Worm (Caenorhabditis elegans) whole organism, L2 larva: ENCODE measurements around the gene srsx-18.

Experiments
- C34F6.9 ChIP-seq: fragments of 150-350 bp; optimal IDR thresholded peaks from 2 replicates; lab custom pipeline; 2014; ENCODE audit warnings: missing biosample characterization, missing genetic modification characterization
- F13H6.1 ChIP-seq: sonication (generic microtip); optimal IDR thresholded peaks from 2 replicates; lab custom pipeline; 2016; ENCODE audit warnings: missing genetic modification characterization, missing compliant biosample characterization
- Y55F3AM.14 ChIP-seq: fragments of 200-800 bp; sonication (Bioruptor generic); optimal IDR thresholded peaks from 2 replicates; lab custom pipeline; 2018; ENCODE audit warnings: mild to moderate bottlenecking, missing genetic modification characterization, missing compliant biosample characterization
- alr-1 ChIP-seq: fragments of 150-350 bp; optimal IDR thresholded peaks from 2 replicates; lab custom pipeline; 2014; ENCODE audit warnings: missing biosample characterization, missing genetic modification characterization
- ama-1 ChIP-seq: fragments of 150-350 bp; optimal IDR thresholded peaks from 2 replicates; lab custom pipeline; 2018; ENCODE audit warnings: inconsistent platforms
- ceh-16 ChIP-seq: fragments of 150-350 bp; optimal IDR thresholded peaks from 2 replicates; lab custom pipeline; 2014; ENCODE audit warnings: missing biosample characterization, missing genetic modification characterization
- ceh-82 ChIP-seq: fragments of 150-350 bp; optimal IDR thresholded peaks from 2 replicates; lab custom pipeline; 2014; ENCODE audit warnings: missing biosample characterization, missing genetic modification characterization
- crh-2 ChIP-seq: sonication (generic microtip); optimal IDR thresholded peaks from 2 replicates; lab custom pipeline; 2017; ENCODE audit warnings: missing biosample characterization, missing genetic modification characterization
- egl-27 ChIP-seq: sonication (generic microtip); optimal IDR thresholded peaks from 3 replicates; lab custom pipeline; 2017; ENCODE audit warnings: missing biosample characterization, missing genetic modification reagents, missing genetic modification characterization
- elt-3 ChIP-seq: sonication (generic microtip); optimal IDR thresholded peaks from 2 replicates; lab custom pipeline; 2017; ENCODE audit warnings: missing biosample characterization, missing genetic modification characterization
- fos-1 ChIP-seq: fragments of 150-350 bp; optimal IDR thresholded peaks from 2 replicates; lab custom pipeline; 2014; ENCODE audit warnings: missing biosample characterization, missing genetic modification characterization
- lin-11 ChIP-seq: fragments of 150-350 bp; sonication (generic microtip); optimal IDR thresholded peaks from 2 replicates; lab custom pipeline; 2014; ENCODE audit warnings: missing biosample characterization, missing genetic modification characterization, inconsistent platforms, mixed read lengths
- lin-13 ChIP-seq: fragments of 150-350 bp; optimal IDR thresholded peaks from 2 replicates; lab custom pipeline; 2014; ENCODE audit warnings: missing biosample characterization, missing genetic modification reagents, missing genetic modification characterization
- lin-39 ChIP-seq: fragments of 150-350 bp; optimal IDR thresholded peaks from 2 replicates; lab custom pipeline; 2014; ENCODE audit warnings: missing biosample characterization, missing genetic modification reagents, missing genetic modification characterization
- lsy-2 ChIP-seq, 2 experiments: fragments of 150-350 bp in 1 of 2; sonication (generic microtip) in 1 of 2; optimal IDR thresholded peaks; 2 replicates each; lab custom pipeline; 2014 to 2017; ENCODE audit warnings: missing biosample characterization in 2 of 2, missing genetic modification characterization in 2 of 2
- mab-5 ChIP-seq: fragments of 150-350 bp; optimal IDR thresholded peaks from 2 replicates; lab custom pipeline; 2014; ENCODE audit warnings: missing biosample characterization, missing genetic modification characterization
- mbf-1 ChIP-seq: sonication (generic microtip); optimal IDR thresholded peaks from 2 replicates; lab custom pipeline; 2017; ENCODE audit warnings: missing biosample characterization, missing genetic modification characterization
- mdl-1 ChIP-seq, 2 experiments: fragments of 150-350 bp in 1 of 2; sonication (generic microtip) in 1 of 2; optimal IDR thresholded peaks; 2 replicates each; lab custom pipeline; 2017; ENCODE audit warnings: missing biosample characterization in 2 of 2, missing genetic modification characterization in 2 of 2
- nhr-10 ChIP-seq: sonication (generic microtip); optimal IDR thresholded peaks from 2 replicates; lab custom pipeline; 2017; ENCODE audit warnings: missing biosample characterization, missing genetic modification characterization
- nhr-11 ChIP-seq: fragments of 150-350 bp; optimal IDR thresholded peaks from 2 replicates; lab custom pipeline; 2014; ENCODE audit warnings: missing biosample characterization, missing genetic modification characterization
- nhr-12 ChIP-seq: fragments of 150-350 bp; optimal IDR thresholded peaks from 2 replicates; lab custom pipeline; 2014; ENCODE audit warnings: missing biosample characterization, missing genetic modification characterization
- nhr-129 ChIP-seq: fragments of 150-350 bp; optimal IDR thresholded peaks from 2 replicates; lab custom pipeline; 2014; ENCODE audit warnings: missing biosample characterization, missing genetic modification characterization
- nhr-21 ChIP-seq: fragments of 150-350 bp; optimal IDR thresholded peaks from 2 replicates; lab custom pipeline; 2014; ENCODE audit warnings: missing biosample characterization, missing genetic modification characterization
- nhr-23 ChIP-seq: fragments of 150-350 bp; optimal IDR thresholded peaks from 2 replicates; lab custom pipeline; 2014; ENCODE audit warnings: missing biosample characterization, missing genetic modification reagents, missing genetic modification characterization
- nhr-25 ChIP-seq: fragments of 150-350 bp; sonication (generic microtip); optimal IDR thresholded peaks from 3 replicates; lab custom pipeline; 2014; ENCODE audit warnings: missing biosample characterization, missing genetic modification characterization
- nhr-6 ChIP-seq: fragments of 150-350 bp; optimal IDR thresholded peaks from 2 replicates; lab custom pipeline; 2014; ENCODE audit warnings: missing biosample characterization, missing genetic modification characterization
- nhr-77 ChIP-seq: fragments of 150-350 bp; optimal IDR thresholded peaks from 2 replicates; lab custom pipeline; 2014; ENCODE audit warnings: missing biosample characterization, missing genetic modification characterization
- sem-4 ChIP-seq: fragments of 150-350 bp; optimal IDR thresholded peaks from 2 replicates; lab custom pipeline; 2014; ENCODE audit warnings: missing biosample characterization, missing genetic modification reagents, missing genetic modification characterization
- sma-3 ChIP-seq: sonication (generic microtip); optimal IDR thresholded peaks from 2 replicates; lab custom pipeline; 2016; ENCODE audit warnings: missing genetic modification reagents, missing genetic modification characterization, missing compliant biosample characterization
- snpc-4 ChIP-seq: fragments of 150-350 bp; optimal IDR thresholded peaks from 2 replicates; lab custom pipeline; 2014; ENCODE audit warnings: missing biosample characterization, missing genetic modification characterization
- unc-55 ChIP-seq: fragments of 150-350 bp; sonication (generic microtip); optimal IDR thresholded peaks from 3 replicates; lab custom pipeline; 2014; ENCODE audit warnings: missing biosample characterization, missing genetic modification reagents, missing genetic modification characterization
- zag-1 ChIP-seq: fragments of 150-350 bp; optimal IDR thresholded peaks from 2 replicates; lab custom pipeline; 2014; ENCODE audit warnings: missing biosample characterization, missing genetic modification characterization
- ztf-1 ChIP-seq: fragments of 200-800 bp; sonication (Bioruptor generic); conservative IDR thresholded peaks from 2 replicates; pipeline ENCODE4 v1.3.6; 2022; ENCODE audit warnings: missing genetic modification characterization, missing compliant biosample characterization
- ztf-11 ChIP-seq: sonication (generic microtip); optimal IDR thresholded peaks from 2 replicates; lab custom pipeline; 2017; ENCODE audit warnings: missing biosample characterization, missing genetic modification characterization
- ztf-4 ChIP-seq: fragments of 150-350 bp; optimal IDR thresholded peaks from 2 replicates; lab custom pipeline; 2014; ENCODE audit warnings: missing biosample characterization, missing genetic modification characterization

Gene srsx-18

ce11 chrV:5922236-5922635, at the start of gene srsx-18:
TSS of gene srsx-18 (plus strand) at chrV:5922536.
- TF ChIP-seq sem-4 (tag; lab: Kevin White, UChicago) (no peak), lin-11 (tag; lab: Kevin White, UChicago) (no peak), nhr-10 (tag; lab: Kevin White, UChicago) (no peak), elt-3 (no peak), alr-1 (tag; lab: Kevin White, UChicago) (no peak), Y55F3AM.14 (GFP tag; lab: Kevin White, UChicago) (no peak), crh-2 (tag; lab: Kevin White, UChicago) (no peak), egl-27 (tag; lab: Kevin White, UChicago) (no peak)

DNA sequence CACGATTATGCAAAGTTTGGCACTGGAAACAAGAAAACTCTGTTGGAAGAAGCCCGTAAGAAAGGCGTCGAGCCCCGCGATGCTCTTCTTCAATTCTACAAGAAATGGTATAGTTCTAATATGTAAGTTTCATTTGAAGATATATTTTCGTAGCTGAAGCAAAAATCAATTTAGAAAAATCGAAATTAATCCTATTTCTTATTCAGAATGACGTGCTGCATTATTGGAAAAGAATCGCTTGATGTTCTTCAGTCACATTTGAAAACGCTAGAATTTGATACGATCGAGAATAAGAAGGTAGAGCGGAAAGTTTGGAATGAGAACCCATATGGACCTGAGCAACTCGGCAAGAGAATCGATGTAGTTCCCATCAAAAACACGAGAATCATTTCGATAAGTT, 45.4 kb upstream of the srsx-18 start:
- TF ChIP-seq zag-1 (tag; lab: Kevin White, UChicago) = no peak
- TF ChIP-seq nhr-6 = no peak
- no peak for TF ChIP-seq nhr-77 (tag; lab: Kevin White, UChicago)
- TF ChIP-seq nhr-129 = no peak
- no peak for TF ChIP-seq F13H6.1 (tag; lab: Kevin White, UChicago)
- TF ChIP-seq snpc-4 = no peak
- no peak for TF ChIP-seq lin-39
- TF ChIP-seq nhr-12 = no peak
- no peak for TF ChIP-seq fos-1
- no peak for TF ChIP-seq sma-3
- no peak for TF ChIP-seq mbf-1 (tag; lab: Kevin White, UChicago)
- TF ChIP-seq ceh-82 (tag; lab: Kevin White, UChicago) = no peak
- no peak for TF ChIP-seq lin-11 (tag; lab: Kevin White, UChicago)
- TF ChIP-seq ztf-1 = no peak
- no peak for TF ChIP-seq nhr-21 (tag; lab: Kevin White, UChicago)
- no peak for TF ChIP-seq mab-5
- TF ChIP-seq lsy-2 (tag; optimal IDR thresholded peaks at IDR 0.05; lab: Kevin White, UChicago) = no peak
- no peak for TF ChIP-seq nhr-25
- no peak for TF ChIP-seq ztf-4 (tag; lab: Kevin White, UChicago)
- no peak for TF ChIP-seq ztf-11

DNA sequence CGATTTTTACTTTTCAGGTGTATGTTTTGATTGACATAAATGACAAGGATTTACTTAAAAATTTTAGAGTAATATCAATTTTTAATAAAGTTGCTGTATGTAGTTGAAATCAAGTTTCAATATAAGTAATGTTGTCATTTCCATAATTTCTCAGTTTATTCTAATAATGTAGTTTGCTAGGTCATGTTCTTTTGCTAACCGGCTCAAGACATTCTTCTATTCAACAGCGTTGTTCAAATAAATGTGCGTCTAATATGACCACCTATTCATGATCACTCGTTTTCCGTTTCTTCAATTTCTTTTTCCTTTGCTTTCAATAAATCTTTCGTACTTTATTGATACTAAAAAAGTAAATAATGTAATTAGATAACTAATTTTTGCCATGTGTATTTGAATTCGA, 42.3 kb upstream of the srsx-18 start, which contains the start of gene C02G6.3:
Gene C02G6.3, plus strand, starts transcription at position 301 of the 400 bp plus-strand sequence.
- TF ChIP-seq Y55F3AM.14 (GFP tag; lab: Kevin White, UChicago) (no peak), ceh-82 (tag; lab: Kevin White, UChicago) (no peak), lsy-2 (tag; optimal IDR thresholded peaks at IDR 0.05; lab: Kevin White, UChicago) (no peak), ztf-1 (no peak), ama-1 (no peak), ceh-16 (tag; lab: Kevin White, UChicago) (no peak), nhr-25 (no peak), mdl-1 (tag; optimal IDR thresholded peaks at IDR 0.05; lab: Kevin White, UChicago) (no peak), nhr-77 (tag; lab: Kevin White, UChicago) (no peak), sma-3 (no peak), lin-11 (tag; lab: Kevin White, UChicago) (no peak), alr-1 (tag; lab: Kevin White, UChicago) (no peak), nhr-12 (no peak), fos-1 (no peak), unc-55 (GFP tag; lab: Kevin White, UChicago) (no peak), F13H6.1 (tag; lab: Kevin White, UChicago) (no peak), crh-2 (tag; lab: Kevin White, UChicago) (no peak), nhr-23 (tag; lab: Kevin White, UChicago) (no peak)

ce11 chrV:5882429-5882828, 39.9 kb upstream of the srsx-18 start:
- TF ChIP-seq C34F6.9 (tag; lab: Kevin White, UChicago) = no peak
- no peak for TF ChIP-seq ceh-16 (tag; lab: Kevin White, UChicago)
- no peak for TF ChIP-seq lin-13
- TF ChIP-seq sem-4 (tag; lab: Kevin White, UChicago) = no peak
- TF ChIP-seq Y55F3AM.14 (GFP tag; lab: Kevin White, UChicago) = no peak
- TF ChIP-seq nhr-23 (tag; lab: Kevin White, UChicago) = no peak
- TF ChIP-seq sma-3 = no peak
- TF ChIP-seq lsy-2 (tag; optimal IDR thresholded peaks at IDR 0.05; lab: Kevin White, UChicago) = no peak
- no peak for TF ChIP-seq nhr-10 (tag; lab: Kevin White, UChicago)
- TF ChIP-seq nhr-11 (tag; lab: Kevin White, UChicago) = no peak
- no peak for TF ChIP-seq ceh-82 (tag; lab: Kevin White, UChicago)
- TF ChIP-seq alr-1 (tag; lab: Kevin White, UChicago) = no peak
- TF ChIP-seq ztf-4 (tag; lab: Kevin White, UChicago) = no peak
- TF ChIP-seq unc-55 (GFP tag; lab: Kevin White, UChicago) = no peak
- TF ChIP-seq, all 48 proteins: peak for 0
